Worm (Caenorhabditis elegans) whole organism, L1 larva: ENCODE data around the gene col-123.

Experiments
- jun-1 ChIP-seq: fragments of 150-350 bp; optimal IDR thresholded peaks from 2 replicates; lab custom pipeline; 2014; ENCODE audit warnings: missing biosample characterization, missing genetic modification reagents, missing genetic modification characterization
- pax-3 ChIP-seq: fragments of 200-800 bp; sonication (Bioruptor generic); optimal IDR thresholded peaks from 2 replicates; lab custom pipeline; 2018; ENCODE audit warnings: mild to moderate bottlenecking, missing genetic modification characterization, moderate library complexity, missing compliant biosample characterization
- ztf-11 ChIP-seq, 2 experiments: sonication (generic microtip); optimal IDR thresholded peaks; 2 replicates each; lab custom pipeline; 2016 to 2017; ENCODE audit warnings: missing genetic modification characterization in 2 of 2, missing biosample characterization in 1 of 2, missing compliant biosample characterization in 1 of 2

DNA sequence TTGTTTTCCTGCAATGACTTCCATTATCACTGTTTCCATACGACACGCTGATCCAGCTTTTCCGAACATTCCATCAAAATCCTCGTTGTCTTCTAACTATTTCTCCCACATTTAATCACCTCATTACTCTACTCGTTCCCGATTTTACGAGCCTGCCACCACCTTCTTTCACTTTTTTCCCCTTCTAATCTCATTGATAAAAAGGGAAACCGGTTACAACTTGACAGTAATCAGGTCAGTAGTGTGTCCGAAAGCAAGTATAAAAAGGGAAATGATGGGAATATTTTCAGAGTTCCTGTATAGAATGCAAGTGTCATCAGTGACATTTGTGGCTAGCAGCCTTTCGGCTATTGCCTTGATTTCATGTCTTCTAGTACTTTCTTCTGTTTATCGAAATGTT is at the start of gene col-123:
- no peak for TF ChIP-seq pax-3 (tag; lab: Kevin White, UChicago)
- no peak for TF ChIP-seq ztf-11 (tag; optimal IDR thresholded peaks at IDR 0.05; lab: Kevin White, UChicago)
- no peak for TF ChIP-seq jun-1
